Fruit fly (Drosophila melanogaster): ENCODE data around the gene RpS6.
A peak's percentile ranks its signal among the peaks of the same experiment; 100 is the strongest.

The RpS6 gene

dm6 chrX:7935798-7936572, 34.9 kb upstream of the RpS6 start, which contains the start of gene Ubr3 (continued):
- TF ChIP-seq CG3726 (GFP tag; IDR thresholded peaks at IDR 0.05): no peak
- no peak for TF ChIP-seq CG2889 (GFP tag; IDR thresholded peaks at IDR 0.05)
- TF ChIP-seq H15 (GFP tag; IDR thresholded peaks at IDR 0.05): no peak
- TF ChIP-seq Dp (GFP tag; optimal IDR thresholded peaks at IDR 0.05): peak; percentile 8
- no peak for TF ChIP-seq CG3995 (GFP tag; optimal IDR thresholded peaks at IDR 0.05)
- peak; percentile 21 for TF ChIP-seq CG10543 (GFP tag; optimal IDR thresholded peaks at IDR 0.05)
- no peak for TF ChIP-seq ac (GFP tag; optimal IDR thresholded peaks at IDR 0.05)
- no peak for TF ChIP-seq jigr1 (GFP tag; IDR thresholded peaks at IDR 0.05)
- TF ChIP-seq ham (GFP tag; IDR thresholded peaks at IDR 0.05): no peak
- TF ChIP-seq CG10321 (GFP tag; IDR thresholded peaks at IDR 0.05): no peak
- TF ChIP-seq ro (GFP tag; IDR thresholded peaks at IDR 0.05): no peak
- peak; percentile 4 for TF ChIP-seq CG11398 (GFP tag; optimal IDR thresholded peaks at IDR 0.05)
- TF ChIP-seq Aef1 (GFP tag; IDR thresholded peaks at IDR 0.05): no peak
- no peak for TF ChIP-seq CG2678 (tag; optimal IDR thresholded peaks at IDR 0.05)
- no peak for TF ChIP-seq Nf-YA (GFP tag; IDR thresholded peaks at IDR 0.05)
- TF ChIP-seq trh (GFP tag; optimal IDR thresholded peaks at IDR 0.05): no peak
- TF ChIP-seq Deaf1 (tag; optimal IDR thresholded peaks at IDR 0.05): peak; percentile 69
- peak in 1 of 2 experiments; percentile 65 for TF ChIP-seq crp (GFP tag; optimal IDR thresholded peaks at IDR 0.05)
- no peak for TF ChIP-seq Dek (tag; optimal IDR thresholded peaks at IDR 0.05)
- no peak for TF ChIP-seq gce (GFP tag; IDR thresholded peaks at IDR 0.05)
- no peak for TF ChIP-seq PHDP (tag; optimal IDR thresholded peaks at IDR 0.05)
- no peak for TF ChIP-seq HLHmδ (GFP tag; optimal IDR thresholded peaks at IDR 0.05)
- TF ChIP-seq CG13296 (GFP tag; optimal IDR thresholded peaks at IDR 0.05): no peak
- no peak for TF ChIP-seq gro (GFP tag; optimal IDR thresholded peaks at IDR 0.05)
- TF ChIP-seq gt (GFP tag; IDR thresholded peaks at IDR 0.05): no peak
- no peak for TF ChIP-seq CG6854 (GFP tag; optimal IDR thresholded peaks at IDR 0.05)
- no peak for TF ChIP-seq CG9437 (GFP tag; optimal IDR thresholded peaks at IDR 0.05)
- no peak for TF ChIP-seq Taf1 (GFP tag; IDR thresholded peaks at IDR 0.05)
- TF ChIP-seq inv (GFP tag; IDR thresholded peaks at IDR 0.05; ENCODE audit: partially characterized antibody): peak; percentile 74
- no peak for TF ChIP-seq CG33557 (GFP tag; optimal IDR thresholded peaks at IDR 0.05)
- TF ChIP-seq Bteb2 (GFP tag; optimal IDR thresholded peaks at IDR 0.05): no peak
- 0 out of 4 replicates have a peak, but pooled peaks have one; percentile 30 for TF ChIP-seq chinmo (GFP tag; IDR thresholded peaks at IDR 0.05; ENCODE audit: partially characterized antibody)
- no peak for TF ChIP-seq mirr (GFP tag; optimal IDR thresholded peaks at IDR 0.05)
- TF ChIP-seq vnd (GFP tag; IDR thresholded peaks at IDR 0.05; ENCODE audit: partially characterized antibody): peak; percentile 73
- peak; percentile 87 for TF ChIP-seq BEAF-32 (GFP tag; optimal IDR thresholded peaks at IDR 0.05)
- TF ChIP-seq luna (GFP tag; optimal IDR thresholded peaks at IDR 0.05): no peak
- TF ChIP-seq CG1832 (GFP tag; optimal IDR thresholded peaks at IDR 0.05): no peak
- peak; percentile 82 for TF ChIP-seq CG42726 (GFP tag; IDR thresholded peaks at IDR 0.05; ENCODE audit: partially characterized antibody)
- TF ChIP-seq ewg (GFP tag; optimal IDR thresholded peaks at IDR 0.05): no peak
- TF ChIP-seq CG9215 (GFP tag; IDR thresholded peaks at IDR 0.05): no peak
- no peak for TF ChIP-seq slbo (GFP tag; IDR thresholded peaks at IDR 0.05)
- TF ChIP-seq CG17912 (GFP tag; optimal IDR thresholded peaks at IDR 0.05): no peak
- no peak for TF ChIP-seq stc (GFP tag; IDR thresholded peaks at IDR 0.05)
- no peak for TF ChIP-seq CG10366 (GFP tag; IDR thresholded peaks at IDR 0.05)
- no peak for TF ChIP-seq CG17359 (tag; optimal IDR thresholded peaks at IDR 0.05)
- no peak for TF ChIP-seq MTF-1 (GFP tag; optimal IDR thresholded peaks at IDR 0.05; ENCODE audit: borderline replicate concordance)
- no peak for TF ChIP-seq chn (GFP tag; optimal IDR thresholded peaks at IDR 0.05)
- TF ChIP-seq CG12769 (tag; optimal IDR thresholded peaks at IDR 0.05): peak; percentile 43
- no peak for TF ChIP-seq danr (GFP tag; IDR thresholded peaks at IDR 0.05)
- TF ChIP-seq ab (GFP tag; optimal IDR thresholded peaks at IDR 0.05): no peak

All from whole organism, embryonic.